Worm (Caenorhabditis elegans) whole organism, dauer: ENCODE data around the gene ttr-36.

Experiments used
- unc-62 ChIP-seq: sonication (generic microtip); optimal IDR thresholded peaks from 2 replicates; lab custom pipeline; 2017; ENCODE audit warnings: missing biosample characterization, missing genetic modification reagents, missing genetic modification characterization

The ttr-36 gene

ce11 chrX:6510627-6511026 is at the start of gene ttr-36:
TSS of gene ttr-36 (plus strand) at chrX:6510927.
- TF ChIP-seq unc-62, result no peak

- TF ChIP-seq unc-62, result no peak
Observed at ce11 chrX:6461729-6462128, 49.0 kb upstream of the ttr-36 start, which contains the start of gene K04E7.1. TSS of gene K04E7.1 (plus strand) at chrX:6462029.

DNA sequence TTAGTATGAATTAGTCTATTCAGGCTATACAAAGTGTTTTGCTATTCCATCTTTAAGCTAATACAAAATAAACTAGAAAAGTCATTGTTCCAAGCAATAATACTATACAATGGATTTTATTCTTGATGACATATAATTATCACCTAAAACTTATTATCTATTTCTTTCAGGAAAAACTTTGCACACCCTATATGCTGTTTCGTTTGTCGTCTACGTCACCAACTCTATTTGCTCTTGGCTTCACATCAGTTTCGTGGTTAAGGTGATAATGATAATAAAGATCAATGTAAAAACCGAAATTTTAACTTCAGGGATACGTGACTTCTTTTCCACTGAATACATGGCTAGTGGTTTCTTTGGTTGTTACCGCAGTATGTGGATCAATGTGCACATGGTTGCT is 48.2 kb upstream of the ttr-36 start:
- TF ChIP-seq unc-62, result no peak

ce11 chrX:6462995-6463462 is 47.7 kb upstream of the ttr-36 start, which contains the start of gene C15B12.2:
TSS of gene C15B12.2 (plus strand) at chrX:6463412.
- no peak for TF ChIP-seq unc-62

- no peak for TF ChIP-seq unc-62
Observed at ce11 chrX:6467462-6467861, 43.3 kb upstream of the ttr-36 start, which contains the start of gene C15B12.3. TSS of gene C15B12.3 (minus strand) at chrX:6467562.

- no peak for TF ChIP-seq unc-62
Observed at ce11 chrX:6468499-6468898, 42.2 kb upstream of the ttr-36 start, which contains the start of gene C15B12.9. TSS of gene C15B12.9 (plus strand) at chrX:6468799.

DNA sequence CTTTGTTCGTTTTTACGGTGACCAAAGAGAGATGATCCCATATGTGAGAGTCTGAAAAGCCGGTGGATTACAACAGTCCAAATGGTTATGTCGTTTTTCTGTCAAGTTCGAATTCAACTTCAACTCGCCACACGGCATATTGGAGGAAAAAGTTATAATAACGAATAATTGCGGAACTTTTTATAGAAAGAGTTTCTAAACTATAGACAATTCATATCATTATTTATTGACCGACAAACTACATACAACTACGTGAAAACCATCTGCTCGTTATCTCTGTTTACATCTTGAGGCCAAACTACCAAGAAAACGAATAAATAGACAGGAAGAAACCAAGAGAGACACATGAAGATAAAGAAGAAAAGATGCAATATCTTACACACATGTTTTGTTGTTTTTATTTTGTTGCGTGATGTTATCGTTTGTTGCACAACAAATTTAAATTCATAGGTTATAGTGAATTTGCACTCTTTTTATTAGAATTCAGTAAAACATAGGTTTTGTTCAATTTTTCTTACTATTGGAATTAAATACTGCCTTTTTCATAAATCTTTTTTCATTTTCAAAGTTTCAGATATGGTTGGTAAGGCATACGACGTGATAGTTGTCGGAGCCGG is 36.9 kb upstream of the ttr-36 start, which contains the start of the genes C15B12.4 and C15B12.8:
TSS of gene C15B12.4 (minus strand) at position 51 of the 617 bp plus-strand sequence.
TSS of gene C15B12.8 (plus strand) at position 567 of the 617 bp plus-strand sequence.
- TF ChIP-seq unc-62, result no peak

DNA sequence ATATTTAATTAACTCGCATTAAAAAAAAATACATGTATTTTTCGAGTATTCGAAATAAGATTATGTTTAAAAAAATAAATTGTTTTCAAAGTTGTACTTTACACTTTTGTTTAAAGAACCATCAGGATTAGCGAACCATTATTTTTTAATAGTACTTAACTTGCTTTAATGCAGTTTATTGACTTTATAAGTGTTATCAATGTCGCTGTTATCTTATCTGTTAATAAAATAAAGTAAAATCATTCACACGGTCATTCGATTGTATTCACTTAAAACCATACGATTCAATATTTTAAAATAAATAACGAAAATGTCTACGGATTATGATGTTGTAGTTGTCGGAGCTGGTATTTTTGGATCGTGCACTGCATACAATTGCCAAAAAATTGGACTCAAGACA is 34.2 kb upstream of the ttr-36 start, which contains the start of gene C15B12.1:
TSS of gene C15B12.1 (plus strand) at position 271 of the 400 bp plus-strand sequence.
- TF ChIP-seq unc-62, result no peak

- TF ChIP-seq unc-62, result no peak
Observed at ce11 chrX:6484780-6485179, 25.9 kb upstream of the ttr-36 start, which contains the start of gene gar-1. TSS of gene gar-1 (minus strand) at chrX:6484880.

DNA sequence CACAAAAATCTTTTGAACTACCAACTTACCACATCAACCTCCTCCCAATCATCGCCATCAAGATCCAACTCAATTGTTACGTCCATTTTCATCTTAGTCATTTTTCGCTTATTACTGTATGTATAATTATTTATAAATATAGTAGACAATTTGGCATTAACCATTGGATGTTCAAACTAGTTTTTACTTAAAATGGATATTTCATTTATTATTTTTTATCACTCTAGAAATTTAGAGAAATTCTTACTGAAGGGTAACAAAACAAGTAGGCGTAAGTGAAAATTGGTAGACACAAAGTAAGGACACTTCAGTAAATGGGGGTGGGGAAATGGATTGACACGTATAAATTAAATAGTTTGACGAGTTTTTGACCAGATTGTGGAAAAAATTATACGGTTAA is 11.0 kb upstream of the ttr-36 start, which contains the start of gene actl-1:
TSS of gene actl-1 (minus strand) at position 101 of the 400 bp plus-strand sequence.
- no peak for TF ChIP-seq unc-62

DNA sequence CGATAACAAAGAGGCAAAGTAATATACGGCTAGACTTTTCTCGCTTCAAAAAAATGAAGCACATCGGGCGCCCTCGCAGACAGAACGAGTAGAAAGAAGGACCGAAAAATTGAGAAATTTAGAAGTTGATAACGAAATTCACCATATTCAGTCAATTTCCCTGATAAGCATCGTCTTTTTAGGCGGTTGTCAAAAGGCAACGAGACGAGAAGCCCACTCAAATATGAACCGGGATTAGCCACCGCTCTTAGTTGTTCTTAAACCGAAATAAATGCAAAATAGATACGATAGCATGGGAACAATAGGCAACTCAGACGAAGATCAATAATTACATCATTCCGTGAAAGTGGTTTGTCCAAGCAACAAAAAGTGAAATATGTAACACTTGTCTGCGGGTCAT is 7.6 kb upstream of the ttr-36 start:
- no peak for TF ChIP-seq unc-62

- no peak for TF ChIP-seq unc-62
Observed at ce11 chrX:6505008-6505407, 5.7 kb upstream of the ttr-36 start, which contains the start of gene cdf-1. TSS of gene cdf-1 (minus strand) at chrX:6505143.

DNA sequence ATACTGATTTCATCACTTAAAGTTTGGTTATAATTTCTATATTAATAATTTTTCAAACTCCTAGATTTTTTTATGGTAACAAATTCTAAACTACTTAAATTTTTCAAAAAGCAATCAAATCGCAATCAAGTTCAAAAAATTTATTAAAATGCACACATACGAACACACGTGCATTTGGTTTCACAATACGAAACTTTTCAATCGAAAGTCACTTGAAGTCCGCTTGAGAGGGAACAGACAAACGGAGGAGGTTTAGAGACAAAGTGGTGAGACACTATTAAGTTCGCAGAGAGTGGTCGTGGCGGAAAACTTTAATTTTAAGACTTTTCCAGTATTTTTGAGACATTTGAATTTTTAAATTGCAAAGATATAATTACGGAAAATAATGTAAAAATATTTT is 5.1 kb upstream of the ttr-36 start, which contains the start of gene glr-8:
TSS of gene glr-8 (plus strand) at position 319 of the 400 bp plus-strand sequence.
- no peak for TF ChIP-seq unc-62

DNA sequence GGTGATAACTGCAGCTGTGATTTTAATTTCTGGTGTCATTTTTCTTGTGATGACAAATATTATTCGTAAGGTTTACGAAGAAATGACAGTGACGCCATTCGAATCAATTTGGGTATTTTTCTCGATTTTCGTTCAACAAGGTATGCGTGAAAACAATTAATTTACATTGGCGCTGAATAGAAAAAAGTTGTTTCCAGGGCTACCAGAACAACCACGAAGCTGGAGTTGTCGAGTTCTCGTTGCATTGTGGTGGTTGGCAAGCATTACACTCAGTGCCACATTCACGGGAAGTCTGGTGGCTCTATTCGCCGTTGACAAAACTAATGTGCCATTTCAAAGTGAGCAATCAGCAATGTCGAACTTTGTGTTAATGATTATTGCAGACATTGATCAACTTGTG is 3.0 kb upstream of the ttr-36 start:
- no peak for TF ChIP-seq unc-62

DNA sequence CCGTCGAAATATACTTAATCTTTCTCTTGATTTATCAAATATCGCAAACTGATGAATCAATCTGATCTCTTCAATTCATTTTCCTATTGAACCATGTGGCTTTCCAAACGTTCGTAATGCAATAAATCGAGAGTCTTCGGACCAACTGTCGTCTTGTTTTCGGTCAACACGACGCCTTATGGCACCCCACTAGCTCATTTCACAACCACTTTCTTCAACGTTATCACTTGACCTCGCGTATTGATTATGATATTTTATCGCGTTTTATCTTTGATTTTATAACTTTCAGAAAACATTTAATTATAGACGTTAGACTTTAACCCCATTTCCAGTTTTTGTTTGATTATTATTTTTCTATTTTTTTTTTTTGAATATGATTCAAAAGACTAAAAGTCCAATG is 914 bp upstream of the ttr-36 start:
- TF ChIP-seq unc-62, result no peak

DNA sequence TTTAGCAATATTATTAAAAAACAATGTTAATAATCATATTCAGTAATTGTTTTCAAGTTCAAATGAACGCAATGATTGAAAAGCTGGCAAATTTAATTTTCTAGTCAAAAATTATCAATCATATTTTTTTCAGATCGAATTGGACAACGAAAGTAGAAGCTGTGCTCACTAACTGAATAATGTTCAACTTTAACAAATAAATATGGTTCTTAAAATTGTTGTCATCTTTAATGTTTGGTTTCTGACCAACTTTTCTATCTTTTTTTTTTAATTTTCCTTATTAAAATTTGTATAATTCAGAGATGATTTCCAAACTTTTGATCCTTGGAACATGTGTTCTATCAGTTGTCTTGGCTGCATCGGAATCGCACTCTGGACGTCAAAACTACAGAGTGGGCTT is 1.3 kb downstream of the ttr-36 start, which contains the start of gene ttr-35:
TSS of gene ttr-35 (plus strand) at position 301 of the 400 bp plus-strand sequence.
- no peak for TF ChIP-seq unc-62

ce11 chrX:6514466-6514865 is 3.7 kb downstream of the ttr-36 start:
- no peak for TF ChIP-seq unc-62

ce11 chrX:6515267-6515666 is 4.5 kb downstream of the ttr-36 start:
- TF ChIP-seq unc-62, result no peak
